Worm (Caenorhabditis elegans): ENCODE measurements around the gene imp-3.

The imp-3 gene

DNA sequence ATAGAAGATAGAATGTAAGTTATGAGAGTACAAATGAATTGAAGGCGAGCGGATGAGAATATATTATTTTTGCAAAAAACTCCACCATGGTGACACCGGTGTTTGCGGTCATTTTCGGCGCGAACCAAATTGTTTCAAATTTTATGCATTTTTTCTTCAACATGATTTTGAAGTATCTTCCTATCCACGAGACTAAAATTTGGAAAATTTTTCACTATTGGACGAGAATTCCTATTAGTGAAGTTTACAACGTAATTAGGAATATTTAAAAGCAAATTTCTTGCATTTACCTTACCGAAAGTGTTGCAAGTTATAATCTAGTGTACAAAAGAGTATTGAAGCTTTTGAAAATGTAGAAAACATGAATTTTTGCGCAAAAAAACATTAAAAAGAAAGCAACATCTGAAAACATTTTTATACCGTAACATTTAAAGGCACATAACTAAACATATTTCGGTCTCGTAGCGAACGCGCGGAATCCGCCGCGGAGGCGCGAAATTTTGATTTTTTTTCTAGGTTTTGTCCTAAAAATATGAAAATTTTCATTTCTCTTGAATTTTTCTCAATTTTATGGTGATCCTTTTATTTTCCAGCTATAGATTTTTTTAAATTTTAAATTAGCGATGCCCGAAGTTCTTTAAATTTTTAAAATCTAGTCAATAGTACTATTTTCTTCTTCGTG, 7.2 kb upstream of the imp-3 start, which contains the start of gene sgo-1:
TSS of gene sgo-1 (minus strand) at position 51 of the 682 bp plus-strand sequence.
- TF ChIP-seq K11D2.4 (GFP tag; IDR thresholded peaks at IDR 0.05) (no peak), mcd-1 (GFP tag; IDR thresholded peaks at IDR 0.05) (peak; percentile 78), Y53F4B.3 (GFP tag; IDR thresholded peaks at IDR 0.05) (peak; percentile 49; the same call in 1 of the 2 replicates), ceh-100 (GFP tag; IDR thresholded peaks at IDR 0.05) (peak; percentile 66; the same call in 1 of the 2 replicates), madf-6 (GFP tag; IDR thresholded peaks at IDR 0.05) (peak; percentile 100), F49E8.2 (tag; optimal IDR thresholded peaks at IDR 0.05; ENCODE audit: insufficient read depth) (peak; percentile 85), F37B4.10 (GFP tag; IDR thresholded peaks at IDR 0.05) (no peak), snpc-4 (GFP tag; optimal IDR thresholded peaks at IDR 0.05) (peak; percentile 70), snpc-4 (tag; optimal IDR thresholded peaks at IDR 0.05) (peak in 3 of 4 experiments; percentile 41 to 70 (median 60)), F55B11.4 (tag; optimal IDR thresholded peaks at IDR 0.05; ENCODE audit: borderline replicate concordance, insufficient read depth) (no peak), dpl-1 (GFP tag; optimal IDR thresholded peaks at IDR 0.05) (peak; percentile 95), ccch-3 (GFP tag; optimal IDR thresholded peaks at IDR 0.05) (no peak), hsf-1 (GFP tag; IDR thresholded peaks at IDR 0.05) (peak; percentile 92), egl-44 (GFP tag; IDR thresholded peaks at IDR 0.05) (no peak), chd-7 (tag; optimal IDR thresholded peaks at IDR 0.05) (no peak), Y95B8A.8 (GFP tag; IDR thresholded peaks at IDR 0.05) (peak; percentile 98), C17E4.6 (GFP tag; IDR thresholded peaks at IDR 0.05) (peak; percentile 88), athp-1 (tag; optimal IDR thresholded peaks at IDR 0.05) (peak; percentile 70), nfyb-1 (GFP tag; IDR thresholded peaks at IDR 0.05) (peak; percentile 62; the same call in 1 of the 2 replicates), dox-1 (GFP tag; IDR thresholded peaks at IDR 0.05) (peak; percentile 91), madf-8 (GFP tag; conservative IDR thresholded peaks at IDR 0.05) (peak; percentile 98), hrde-1 (tag; optimal IDR thresholded peaks at IDR 0.05; ENCODE audit: borderline replicate concordance) (peak; percentile 69), B0336.3 (GFP tag; IDR thresholded peaks at IDR 0.05) (peak; percentile 87), lin-35 (GFP tag; optimal IDR thresholded peaks at IDR 0.05) (peak in 2 of 3 experiments; percentile 2 to 82), cebp-1 (GFP tag; IDR thresholded peaks at IDR 0.05) (peak; percentile 35; the same call in 1 of the 2 replicates), cebp-1 (tag; optimal IDR thresholded peaks at IDR 0.05) (no peak), fkh-3 (tag; optimal IDR thresholded peaks at IDR 0.05) (no peak), lir-1 (GFP tag; conservative IDR thresholded peaks at IDR 0.05) (peak; percentile 69; the same call in 1 of the 2 replicates), ekl-4 (GFP tag; IDR thresholded peaks at IDR 0.05) (peak; percentile 88), mxl-1 (tag; optimal IDR thresholded peaks at IDR 0.05) (no peak), tbp1 (GFP tag; optimal IDR thresholded peaks at IDR 0.05) (peak; percentile 67), snpc-1.3 (tag; optimal IDR thresholded peaks at IDR 0.05; ENCODE audit: insufficient read depth) (peak; percentile 85), efl-1 (GFP tag; optimal IDR thresholded peaks at IDR 0.05) (peak; percentile 100), tlf-1 (GFP tag; optimal IDR thresholded peaks at IDR 0.05) (peak; percentile 93), B0019.2 (GFP tag; conservative IDR thresholded peaks at IDR 0.05) (peak; percentile 90), snpc-1.1 (tag; optimal IDR thresholded peaks at IDR 0.05; ENCODE audit: insufficient read depth) (peak; percentile 53), cebp-2 (GFP tag; IDR thresholded peaks at IDR 0.05) (no peak), lsl-1 (GFP tag; optimal IDR thresholded peaks at IDR 0.05) (peak; percentile 97), attf-5 (GFP tag; optimal IDR thresholded peaks at IDR 0.05) (no peak), nhr-179 (tag; optimal IDR thresholded peaks at IDR 0.05) (no peak), snpc-3.4 (tag; optimal IDR thresholded peaks at IDR 0.05) (peak; percentile 95), aptf-2 (GFP tag; conservative IDR thresholded peaks at IDR 0.05) (no peak), F33H1.4 (GFP tag; IDR thresholded peaks at IDR 0.05) (peak; percentile 100), xnd-1 (tag; optimal IDR thresholded peaks at IDR 0.05) (peak; percentile 99), ztf-28 (GFP tag; IDR thresholded peaks at IDR 0.05) (peak; percentile 73; the same call in 1 of the 2 replicates), F10E7.11 (tag; optimal IDR thresholded peaks at IDR 0.05) (no peak)
